Fruit fly (Drosophila melanogaster) whole organism, embryonic: ENCODE measurements around the gene Mocs2A.

Source experiments
- Blimp-1 ChIP-seq: fragments of 200-800 bp; sonication (Bioruptor generic); optimal IDR thresholded peaks from 3 replicates; lab custom pipeline; 2018; ENCODE audit warnings: missing biosample characterization, missing genetic modification characterization, mild to moderate bottlenecking, moderate library complexity, missing genetic modification reagents
- CG10979 ChIP-seq: fragments of 200-800 bp; sonication (Bioruptor generic); optimal IDR thresholded peaks from 2 replicates; lab custom pipeline; 2018; ENCODE audit warnings: missing biosample characterization, mild to moderate bottlenecking, missing genetic modification characterization, moderate library complexity
- CG11085 ChIP-seq: fragments of 200-800 bp; sonication (Bioruptor generic); IDR thresholded peaks from 2 replicates; pipeline ENCODE4 v1.3.6; 2022; ENCODE audit warnings: missing biosample characterization, missing genetic modification characterization
- CG11504 ChIP-seq: fragments of 200-800 bp; sonication (Bioruptor generic); optimal IDR thresholded peaks from 3 replicates; lab custom pipeline; 2019; ENCODE audit warnings: missing biosample characterization, mild to moderate bottlenecking, missing genetic modification characterization, moderate library complexity
- CG12299 ChIP-seq: fragments of 200-800 bp; sonication (Bioruptor generic); optimal IDR thresholded peaks from 2 replicates; lab custom pipeline; 2018; ENCODE audit warnings: missing biosample characterization, mild to moderate bottlenecking, missing genetic modification characterization
- CG12659 ChIP-seq: fragments of 200-800 bp; sonication (Bioruptor generic); optimal IDR thresholded peaks from 3 replicates; lab custom pipeline; 2017; ENCODE audit warnings: mild to moderate bottlenecking, missing biosample characterization, missing genetic modification reagents, missing genetic modification characterization
- CG12769 ChIP-seq: fragments of 200-800 bp; sonication (Bioruptor generic); optimal IDR thresholded peaks from 2 replicates; lab custom pipeline; 2019; ENCODE audit warnings: missing biosample characterization, mild to moderate bottlenecking, missing genetic modification characterization, moderate library complexity
- CG13424 ChIP-seq: fragments of 200-800 bp; sonication (Bioruptor generic); optimal IDR thresholded peaks from 2 replicates; lab custom pipeline; 2019; ENCODE audit warnings: missing biosample characterization, mild to moderate bottlenecking, missing genetic modification characterization, moderate library complexity
- CG17568 ChIP-seq: fragments of 200-800 bp; sonication (Bioruptor generic); optimal IDR thresholded peaks from 2 replicates; lab custom pipeline; 2018; ENCODE audit warnings: missing biosample characterization, mild to moderate bottlenecking, missing genetic modification characterization, moderate library complexity
- CG18262 ChIP-seq: fragments of 200-800 bp; optimal IDR thresholded peaks from 3 replicates; lab custom pipeline; 2019; ENCODE audit warnings: missing biosample characterization, mild to moderate bottlenecking, missing genetic modification characterization, moderate library complexity
- CG2120 ChIP-seq: fragments of 200-800 bp; sonication (Bioruptor generic); optimal IDR thresholded peaks from 3 replicates; lab custom pipeline; 2016; ENCODE audit warnings: missing biosample characterization, missing genetic modification characterization
- CG2678 ChIP-seq: fragments of 200-800 bp; sonication (Bioruptor generic); optimal IDR thresholded peaks from 3 replicates; lab custom pipeline; 2019; ENCODE audit warnings: missing biosample characterization, mild to moderate bottlenecking, missing genetic modification characterization, moderate library complexity
- CG30403 ChIP-seq: fragments of 200-800 bp; sonication (Bioruptor generic); optimal IDR thresholded peaks from 3 replicates; lab custom pipeline; 2016; ENCODE audit warnings: missing biosample characterization, missing genetic modification characterization
- CG31441 ChIP-seq: fragments of 200-800 bp; sonication (Bioruptor generic); IDR thresholded peaks from 2 replicates; pipeline ENCODE4 v1.3.6; 2022; ENCODE audit warnings: missing biosample characterization, missing genetic modification characterization
- CG4820 ChIP-seq: fragments of 200-800 bp; sonication (Bioruptor generic); optimal IDR thresholded peaks from 3 replicates; lab custom pipeline; 2016; ENCODE audit warnings: missing biosample characterization, missing genetic modification characterization
- CG7556 ChIP-seq: fragments of 200-800 bp; sonication (Bioruptor generic); optimal IDR thresholded peaks from 2 replicates; lab custom pipeline; 2017; ENCODE audit warnings: missing biosample characterization, mild to moderate bottlenecking, missing genetic modification characterization
- CG7839 ChIP-seq: fragments of 200-800 bp; sonication (Bioruptor generic); optimal IDR thresholded peaks from 3 replicates; lab custom pipeline; 2018; ENCODE audit warnings: missing biosample characterization, mild to moderate bottlenecking, missing genetic modification characterization, moderate library complexity
- CG9797 ChIP-seq: fragments of 200-800 bp; sonication (Bioruptor generic); optimal IDR thresholded peaks from 3 replicates; lab custom pipeline; 2018; ENCODE audit warnings: missing biosample characterization, mild to moderate bottlenecking, missing genetic modification characterization
- Chrac-16 ChIP-seq: fragments of 200-800 bp; sonication (Bioruptor generic); optimal IDR thresholded peaks from 3 replicates; lab custom pipeline; 2016; ENCODE audit warnings: missing biosample characterization, missing genetic modification characterization
- ERR ChIP-seq: fragments of 200-800 bp; sonication (Bioruptor generic); optimal IDR thresholded peaks from 2 replicates; lab custom pipeline; 2016; ENCODE audit warnings: missing biosample characterization, missing genetic modification characterization
- Hey ChIP-seq: fragments of 200-800 bp; sonication (Bioruptor generic); optimal IDR thresholded peaks from 3 replicates; lab custom pipeline; 2018; ENCODE audit warnings: missing biosample characterization, mild to moderate bottlenecking, missing genetic modification characterization
- Hmr ChIP-seq: fragments of 200-800 bp; sonication (Bioruptor generic); optimal IDR thresholded peaks from 3 replicates; lab custom pipeline; 2017; ENCODE audit warnings: mild to moderate bottlenecking, missing biosample characterization, missing genetic modification reagents, missing genetic modification characterization
- Max ChIP-seq: fragments of 200-800 bp; sonication (Bioruptor generic); optimal IDR thresholded peaks from 2 replicates; lab custom pipeline; 2016; ENCODE audit warnings: missing biosample characterization, mild to moderate bottlenecking, missing genetic modification characterization
- Med ChIP-seq: fragments of 200-800 bp; sonication (Bioruptor generic); peaks from one replicate; lab custom pipeline; 2016; ENCODE audit warnings: missing biosample characterization, missing genetic modification characterization, mild to moderate bottlenecking, inconsistent platforms, moderate library complexity
- Meics ChIP-seq: fragments of 200-800 bp; sonication (Bioruptor generic); optimal IDR thresholded peaks from 2 replicates; lab custom pipeline; 2017; ENCODE audit warnings: missing biosample characterization, mild to moderate bottlenecking, missing genetic modification characterization
- NC2β ChIP-seq: fragments of 200-800 bp; sonication (Bioruptor generic); optimal IDR thresholded peaks from 2 replicates; lab custom pipeline; 2016; ENCODE audit warnings: missing biosample characterization, missing genetic modification characterization
- NK7.1 ChIP-seq: fragments of 200-800 bp; sonication (Bioruptor generic); optimal IDR thresholded peaks from 3 replicates; lab custom pipeline; 2016; ENCODE audit warnings: missing biosample characterization, missing genetic modification characterization
- abd-A ChIP-seq: fragments of 200-800 bp; sonication (Bioruptor generic); optimal IDR thresholded peaks from 3 replicates; lab custom pipeline; 2019; ENCODE audit warnings: missing biosample characterization, mild to moderate bottlenecking, missing genetic modification characterization, moderate library complexity
- ac ChIP-seq: fragments of 200-800 bp; sonication (Bioruptor generic); optimal IDR thresholded peaks from 3 replicates; lab custom pipeline; 2017; ENCODE audit warnings: missing biosample characterization, mild to moderate bottlenecking, missing genetic modification characterization
- amos ChIP-seq: fragments of 200-800 bp; sonication (Bioruptor generic); IDR thresholded peaks from 2 replicates; pipeline ENCODE4 v1.3.6; 2022; ENCODE audit warnings: missing biosample characterization, missing genetic modification characterization; ENCODE audit not compliant: partially characterized antibody
- ase ChIP-seq: fragments of 200-800 bp; sonication (Bioruptor generic); IDR thresholded peaks from 3 replicates; pipeline ENCODE4 v1.3.6; 2022; ENCODE audit warnings: missing biosample characterization, missing genetic modification characterization
- caup ChIP-seq: fragments of 200-800 bp; sonication (Bioruptor generic); optimal IDR thresholded peaks from 3 replicates; lab custom pipeline; 2017; ENCODE audit warnings: missing biosample characterization, mild to moderate bottlenecking, missing genetic modification characterization, moderate library complexity; ENCODE audit not compliant: severe bottlenecking
- chinmo ChIP-seq: fragments of 200-800 bp; sonication (Bioruptor generic); IDR thresholded peaks from 4 replicates; pipeline ENCODE4 v1.3.6; 2022; ENCODE audit warnings: missing biosample characterization, missing genetic modification characterization; ENCODE audit not compliant: partially characterized antibody
- dan ChIP-seq: fragments of 200-800 bp; sonication (Bioruptor generic); IDR thresholded peaks from 2 replicates; pipeline ENCODE4 v1.3.6; 2022; ENCODE audit warnings: missing biosample characterization, missing genetic modification characterization
- dmrt99B ChIP-seq: fragments of 200-800 bp; sonication (Bioruptor generic); optimal IDR thresholded peaks from 2 replicates; lab custom pipeline; 2018; ENCODE audit warnings: missing biosample characterization, mild to moderate bottlenecking, missing genetic modification characterization, moderate library complexity
- fru ChIP-seq: fragments of >200 bp; optimal IDR thresholded peaks from 2 replicates; lab custom pipeline; 2017
- gcm ChIP-seq: fragments of 200-800 bp; sonication (Bioruptor generic); optimal IDR thresholded peaks from 2 replicates; lab custom pipeline; 2019; ENCODE audit warnings: missing biosample characterization, mild to moderate bottlenecking, missing genetic modification characterization, moderate library complexity
- gem ChIP-seq: fragments of 200-800 bp; sonication (Bioruptor generic); optimal IDR thresholded peaks from 2 replicates; lab custom pipeline; 2019; ENCODE audit warnings: missing biosample characterization, mild to moderate bottlenecking, missing genetic modification characterization, moderate library complexity
- grau ChIP-seq: fragments of 200-800 bp; optimal IDR thresholded peaks from 3 replicates; lab custom pipeline; 2019; ENCODE audit warnings: missing biosample characterization, mild to moderate bottlenecking, missing genetic modification characterization, moderate library complexity
- ham ChIP-seq: fragments of 200-800 bp; sonication (Bioruptor generic); IDR thresholded peaks from 2 replicates; pipeline ENCODE4 v1.3.6; 2022; ENCODE audit warnings: missing biosample characterization, missing genetic modification characterization
- mld ChIP-seq: fragments of 200-800 bp; sonication (Bioruptor generic); IDR thresholded peaks from 3 replicates; pipeline ENCODE4 v1.3.6; 2022; ENCODE audit warnings: missing biosample characterization, missing genetic modification characterization; ENCODE audit not compliant: partially characterized antibody
- nmo ChIP-seq: fragments of 200-800 bp; sonication (Bioruptor generic); optimal IDR thresholded peaks from 2 replicates; lab custom pipeline; 2018; ENCODE audit warnings: missing biosample characterization, mild to moderate bottlenecking, missing genetic modification characterization, moderate library complexity
- onecut ChIP-seq: fragments of 200-800 bp; sonication (Bioruptor generic); IDR thresholded peaks from 2 replicates; pipeline ENCODE4 v1.3.6; 2022; ENCODE audit warnings: missing biosample characterization, missing genetic modification characterization
- org-1 ChIP-seq: fragments of 200-800 bp; sonication (Bioruptor generic); optimal IDR thresholded peaks from 2 replicates; lab custom pipeline; 2017; ENCODE audit warnings: missing biosample characterization, missing genetic modification characterization
- phol ChIP-seq: fragments of 200-800 bp; sonication (Bioruptor generic); optimal IDR thresholded peaks from 3 replicates; lab custom pipeline; 2018; ENCODE audit warnings: missing biosample characterization, mild to moderate bottlenecking, missing genetic modification characterization, moderate library complexity
- sens ChIP-seq: fragments of 200-800 bp; sonication (Bioruptor generic); peaks from one replicate; lab custom pipeline; 2016; ENCODE audit warnings: missing biosample characterization, missing genetic modification characterization
- sqz ChIP-seq: fragments of 200-800 bp; sonication (Bioruptor generic); optimal IDR thresholded peaks from 3 replicates; lab custom pipeline; 2018; ENCODE audit warnings: missing biosample characterization, mild to moderate bottlenecking, missing genetic modification characterization
- zen2 ChIP-seq: fragments of 200-800 bp; sonication (Bioruptor generic); IDR thresholded peaks from 3 replicates; pipeline ENCODE4 v1.3.6; 2022; ENCODE audit warnings: missing biosample characterization, missing genetic modification characterization; ENCODE audit not compliant: partially characterized antibody

Mocs2A gene

dm6 chr3R:25167407-25168191, 40.4 kb upstream of the Mocs2A start:
- TF ChIP-seq fru (no peak), CG2120 (peak; percentile 10), CG12299 (tag; lab: Kevin White, UChicago) (no peak), amos (GFP tag; lab: Robert Waterston, UW) (no peak), CG13424 (tag; lab: Kevin White, UChicago) (peak; percentile 16), ERR (GFP tag; lab: Kevin White, UChicago) (no peak), CG11085 (no peak), CG10979 (tag; lab: Kevin White, UChicago) (peak; percentile 17), CG4820 (GFP tag; lab: Kevin White, UChicago) (no peak), ac (GFP tag; lab: Kevin White, UChicago) (no peak), Med (GFP tag; lab: Kevin White, UChicago) (peak; percentile 31), CG9797 (no peak), chinmo (GFP tag; lab: Robert Waterston, UW) (0 out of 4 replicates have a peak, but pooled peaks have one; percentile 32), grau (tag; lab: Kevin White, UChicago) (peak; percentile 26), Meics (GFP tag; lab: Kevin White, UChicago) (peak; percentile 21), CG7839 (peak; percentile 43), org-1 (GFP tag; lab: Kevin White, UChicago) (no peak), onecut (peak; percentile 32; the same call in 1 of the 2 replicates), dmrt99B (tag; lab: Kevin White, UChicago) (peak; percentile 45), NK7.1 (GFP tag; lab: Kevin White, UChicago) (no peak), CG11504 (peak; percentile 36), CG12659 (peak; percentile 16), NC2β (GFP tag; lab: Kevin White, UChicago) (no peak), CG2678 (tag; lab: Kevin White, UChicago) (peak; percentile 58), CG17568 (no peak), sens (GFP tag; lab: Kevin White, UChicago) (peak; percentile 82), gcm (GFP tag; lab: Kevin White, UChicago) (no peak), CG7556 (GFP tag; lab: Kevin White, UChicago) (peak; percentile 42), caup (GFP tag; lab: Kevin White, UChicago) (peak; percentile 5), CG18262 (tag; lab: Kevin White, UChicago) (peak; percentile 33), sqz (GFP tag; lab: Kevin White, UChicago) (no peak), mld (GFP tag; lab: Robert Waterston, UW) (no peak), Hey (peak; percentile 63), abd-A (tag; lab: Kevin White, UChicago) (peak; percentile 68), CG31441 (peak; percentile 22; the same call in 1 of the 2 replicates), CG30403 (GFP tag; lab: Kevin White, UChicago) (peak; percentile 17), Blimp-1 (GFP tag; lab: Kevin White, UChicago) (no peak), ase (GFP tag; lab: Robert Waterston, UW) (no peak), Hmr (GFP tag; lab: Kevin White, UChicago) (peak; percentile 29), phol (tag; lab: Kevin White, UChicago) (peak; percentile 14), ham (no peak), nmo (GFP tag; lab: Kevin White, UChicago) (peak; percentile 27), dan (GFP tag; lab: Robert Waterston, UW) (no peak), gem (tag; lab: Kevin White, UChicago) (peak; percentile 47), Max (no peak), zen2 (GFP tag; lab: Robert Waterston, UW) (no peak), CG12769 (no peak), Chrac-16 (GFP tag; lab: Kevin White, UChicago) (no peak)
